Fruit fly (Drosophila melanogaster) whole organism, pupa: ENCODE results near the gene CG6511.

Experiments used
- CG14655 ChIP-seq: fragments of 200-800 bp; sonication (Bioruptor generic); optimal IDR thresholded peaks from 3 replicates; lab custom pipeline; 2017; ENCODE audit warnings: mild to moderate bottlenecking, missing biosample characterization, missing genetic modification reagents, missing genetic modification characterization
- CG32121 ChIP-seq: fragments of 200-800 bp; sonication (Bioruptor generic); IDR thresholded peaks from 2 replicates; pipeline ENCODE4 v1.3.6; 2022; ENCODE audit warnings: missing biosample characterization, missing genetic modification characterization
- CG34367 ChIP-seq: fragments of 200-800 bp; sonication (Bioruptor generic); optimal IDR thresholded peaks from 2 replicates; lab custom pipeline; 2018; ENCODE audit warnings: missing biosample characterization, mild to moderate bottlenecking, missing genetic modification characterization
- CG4496 ChIP-seq: fragments of 200-800 bp; sonication (Bioruptor generic); IDR thresholded peaks from 3 replicates; pipeline ENCODE4 v1.3.6; 2022; ENCODE audit warnings: missing biosample characterization, missing genetic modification characterization
- CG8159 ChIP-seq: fragments of 200-800 bp; sonication (Bioruptor generic); optimal IDR thresholded peaks from 3 replicates; lab custom pipeline; 2018; ENCODE audit warnings: missing biosample characterization, mild to moderate bottlenecking, missing genetic modification characterization, moderate library complexity
- EcR ChIP-seq: fragments of 200-800 bp; sonication (Bioruptor generic); optimal IDR thresholded peaks from 3 replicates; lab custom pipeline; 2019; ENCODE audit warnings: missing biosample characterization, missing genetic modification characterization, mild to moderate bottlenecking, moderate library complexity, missing genetic modification reagents
- Ets98B ChIP-seq: fragments of 200-800 bp; sonication (Bioruptor generic); IDR thresholded peaks from 2 replicates; pipeline ENCODE4 v1.3.6; 2022; ENCODE audit warnings: missing biosample characterization, missing genetic modification characterization
- Pif1A ChIP-seq: fragments of 200-800 bp; sonication (Bioruptor generic); optimal IDR thresholded peaks from 3 replicates; lab custom pipeline; 2016; ENCODE audit warnings: missing biosample characterization, missing genetic modification characterization
- Snoo ChIP-seq: fragments of 200-800 bp; sonication (Bioruptor generic); optimal IDR thresholded peaks from 3 replicates; lab custom pipeline; 2017; ENCODE audit warnings: missing biosample characterization, mild to moderate bottlenecking, missing genetic modification characterization, inconsistent platforms
- fd96Ca ChIP-seq: fragments of 200-800 bp; sonication (Bioruptor generic); IDR thresholded peaks from 3 replicates; pipeline ENCODE4 v1.3.6; 2022; ENCODE audit warnings: missing biosample characterization, missing genetic modification characterization
- rn ChIP-seq: fragments of 200-800 bp; sonication (Bioruptor generic); IDR thresholded peaks from 2 replicates; pipeline ENCODE4 v1.3.6; 2022; ENCODE audit warnings: missing biosample characterization, missing genetic modification characterization

DNA sequence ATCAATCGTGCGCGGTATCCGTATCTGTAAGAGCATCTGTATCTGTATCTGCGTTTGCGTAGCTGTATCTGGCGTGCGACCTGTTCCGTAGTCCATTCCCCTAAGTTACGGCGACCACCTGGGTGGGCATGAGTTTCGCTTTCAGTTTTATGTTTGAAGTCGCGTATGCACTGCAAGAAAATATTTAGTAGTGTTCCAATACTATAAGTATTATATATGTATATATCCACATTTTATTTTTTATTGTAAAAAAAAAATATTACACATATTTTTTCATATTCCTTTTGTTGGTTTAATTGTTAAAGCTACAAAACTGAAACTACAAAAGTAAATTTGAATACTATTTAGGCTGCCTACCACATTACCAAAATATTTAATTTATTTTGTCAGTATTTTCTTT, 8.2 kb upstream of the CG6511 start:
- peak; percentile 11 for TF ChIP-seq CG14655 (GFP tag; lab: Kevin White, UChicago)
- TF ChIP-seq Pif1A (GFP tag; lab: Kevin White, UChicago) = no peak
- TF ChIP-seq Snoo (tag; lab: Kevin White, UChicago) = no peak
- peak; percentile 56 for TF ChIP-seq CG8159 (tag; lab: Kevin White, UChicago)
- no peak for TF ChIP-seq CG4496 (GFP tag; lab: Robert Waterston, UW)
- no peak for TF ChIP-seq EcR (GFP tag; lab: Kevin White, UChicago)
- TF ChIP-seq rn (GFP tag; lab: Robert Waterston, UW) = no peak
- peak; percentile 8 for TF ChIP-seq CG34367
- no peak for TF ChIP-seq CG32121 (GFP tag; lab: Robert Waterston, UW)
- TF ChIP-seq fd96Ca (GFP tag; lab: Robert Waterston, UW) = no peak
- no peak for TF ChIP-seq Ets98B (GFP tag; lab: Robert Waterston, UW)
